Worm (Caenorhabditis elegans) whole organism, early embryonic: ENCODE results near the gene C27D6.11.

Experiments used
- B0310.2 ChIP-seq: sonication (generic microtip); optimal IDR thresholded peaks from 2 replicates; lab custom pipeline; 2016; ENCODE audit warnings: mild to moderate bottlenecking, missing genetic modification characterization, missing compliant biosample characterization
- F13C5.2 ChIP-seq: sonication (generic microtip); optimal IDR thresholded peaks from 2 replicates; lab custom pipeline; 2017; ENCODE audit warnings: mild to moderate bottlenecking, missing genetic modification characterization, inconsistent platforms, missing compliant biosample characterization
- aly-1 ChIP-seq: sonication (generic microtip); optimal IDR thresholded peaks from 2 replicates; lab custom pipeline; 2016; ENCODE audit warnings: missing genetic modification characterization, missing compliant biosample characterization
- ama-1 ChIP-seq: fragments of 150-350 bp; optimal IDR thresholded peaks from 2 replicates; lab custom pipeline; 2014
- ceh-13 ChIP-seq: fragments of 200-800 bp; sonication (Bioruptor generic); optimal IDR thresholded peaks from 2 replicates; lab custom pipeline; 2018; ENCODE audit warnings: mild to moderate bottlenecking, missing genetic modification characterization, missing compliant biosample characterization
- ceh-36 ChIP-seq: sonication (generic microtip); optimal IDR thresholded peaks from 2 replicates; lab custom pipeline; 2016; ENCODE audit warnings: missing genetic modification characterization, inconsistent platforms, missing compliant biosample characterization
- ets-7 ChIP-seq: sonication (generic microtip); optimal IDR thresholded peaks from 2 replicates; lab custom pipeline; 2016; ENCODE audit warnings: missing genotype, missing genetic modification characterization, missing compliant biosample characterization
- flt-1 ChIP-seq: fragments of 200-800 bp; sonication (Bioruptor generic); IDR thresholded peaks from 2 replicates; pipeline ENCODE4 v1.3.6; 2022; ENCODE audit warnings: missing genetic modification characterization, missing compliant biosample characterization
- hmbx-1 ChIP-seq: sonication (generic microtip); optimal IDR thresholded peaks from 2 replicates; lab custom pipeline; 2016; ENCODE audit warnings: mild to moderate bottlenecking, missing genetic modification characterization, missing compliant biosample characterization
- hmg-4 ChIP-seq: fragments of 200-800 bp; sonication (Bioruptor generic); optimal IDR thresholded peaks from 2 replicates; lab custom pipeline; 2018; ENCODE audit warnings: mild to moderate bottlenecking, missing genetic modification characterization, missing compliant biosample characterization
- hnd-1 ChIP-seq: sonication (generic microtip); optimal IDR thresholded peaks from 2 replicates; lab custom pipeline; 2016; ENCODE audit warnings: missing genetic modification characterization, missing compliant biosample characterization
- pes-1 ChIP-seq: fragments of 200-800 bp; sonication (Bioruptor generic); IDR thresholded peaks from 2 replicates; pipeline ENCODE4 v1.3.6; 2022; ENCODE audit warnings: missing genetic modification reagents, missing genetic modification characterization, missing compliant biosample characterization
- scrt-1 ChIP-seq: fragments of 200-800 bp; sonication (Bioruptor generic); IDR thresholded peaks from 2 replicates; pipeline ENCODE4 v1.3.6; 2022; ENCODE audit warnings: missing genetic modification characterization, missing compliant biosample characterization
- sea-1 ChIP-seq: fragments of 200-800 bp; sonication (Bioruptor generic); conservative IDR thresholded peaks from 2 replicates; pipeline ENCODE4 v1.3.6; 2022; ENCODE audit warnings: missing genetic modification characterization, missing compliant biosample characterization
- tbx-11 ChIP-seq: fragments of 200-800 bp; sonication (Bioruptor generic); IDR thresholded peaks from 2 replicates; pipeline ENCODE4 v1.3.6; 2022; ENCODE audit warnings: missing genetic modification characterization, missing compliant biosample characterization
- tbx-37 ChIP-seq: fragments of 200-800 bp; sonication (Bioruptor generic); conservative IDR thresholded peaks from 2 replicates; pipeline ENCODE4 v1.3.6; 2022; ENCODE audit warnings: missing genetic modification reagents, missing genetic modification characterization, missing compliant biosample characterization
- tra-4 ChIP-seq: sonication (generic microtip); optimal IDR thresholded peaks from 2 replicates; lab custom pipeline; 2017; ENCODE audit warnings: missing genetic modification characterization, missing compliant biosample characterization

C27D6.11 gene

DNA sequence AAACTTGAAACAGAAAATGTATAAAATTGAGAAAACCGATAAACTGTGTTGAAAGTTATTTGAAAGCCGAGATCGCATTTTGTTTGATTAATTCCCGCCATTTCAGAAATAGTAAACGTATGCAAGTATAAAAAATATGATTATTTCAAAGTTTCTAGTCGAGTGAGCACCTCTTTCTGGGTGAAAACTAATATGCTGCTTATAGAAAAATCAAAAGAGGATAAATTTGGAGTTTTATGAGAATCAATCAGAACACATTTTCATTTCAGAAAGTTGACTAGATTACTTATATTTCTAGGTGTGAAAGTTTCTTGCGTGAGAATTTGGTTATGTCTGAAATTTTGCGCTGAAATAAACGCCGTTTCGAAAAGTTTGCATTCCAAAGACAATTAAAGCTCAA, 3.5 kb downstream of the C27D6.11 start, which contains the start of gene srb-13:
Gene srb-13, minus strand, starts transcription at position 101 of the 400 bp plus-strand sequence.
- no peak for TF ChIP-seq hmg-4
- TF ChIP-seq pes-1 (GFP tag; lab: Robert Waterston, UW), result no peak
- TF ChIP-seq flt-1 (GFP tag; lab: Robert Waterston, UW), result no peak
- TF ChIP-seq ets-7 (tag; lab: Kevin White, UChicago), result no peak
- TF ChIP-seq tbx-11 (GFP tag; lab: Robert Waterston, UW), result no peak
- TF ChIP-seq B0310.2 (tag; lab: Kevin White, UChicago), result no peak
- TF ChIP-seq ceh-13 (GFP tag; lab: Kevin White, UChicago), result no peak
- no peak for TF ChIP-seq F13C5.2
- TF ChIP-seq ama-1 (lab: Kevin White, UChicago), result no peak
- no peak for TF ChIP-seq aly-1 (tag; lab: Kevin White, UChicago)
- no peak for TF ChIP-seq scrt-1 (GFP tag; lab: Robert Waterston, UW)

DNA sequence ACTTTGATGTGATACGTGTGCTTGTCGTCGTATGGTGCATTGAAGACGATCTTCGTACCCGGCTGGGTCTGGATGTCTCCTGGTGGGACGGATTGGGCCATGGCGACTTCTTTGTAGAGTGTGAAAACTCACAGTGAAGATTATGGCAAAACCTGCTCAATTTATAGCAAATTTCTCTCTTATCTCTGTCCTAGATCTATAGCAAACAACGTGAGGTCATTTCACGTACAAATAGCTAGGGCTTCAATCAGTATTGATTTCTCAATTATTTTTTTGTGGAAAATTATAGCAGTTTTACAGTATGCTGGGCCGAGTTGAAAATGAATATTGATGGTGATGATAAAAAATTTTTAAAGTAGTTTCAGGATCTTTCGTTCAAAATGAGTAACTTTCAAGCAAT, 4.0 kb downstream of the C27D6.11 start, which contains the start of gene msp-45:
Gene msp-45, minus strand, starts transcription at position 101 of the 400 bp plus-strand sequence.
- TF ChIP-seq F13C5.2, result no peak
- TF ChIP-seq hmbx-1 (tag; lab: Kevin White, UChicago), result no peak
- TF ChIP-seq ceh-36 (tag; lab: Kevin White, UChicago), result no peak
- TF ChIP-seq ama-1 (lab: Kevin White, UChicago), result no peak
- TF ChIP-seq hmg-4, result no peak
- no peak for TF ChIP-seq pes-1 (GFP tag; lab: Robert Waterston, UW)
- no peak for TF ChIP-seq tbx-37
- TF ChIP-seq scrt-1 (GFP tag; lab: Robert Waterston, UW), result no peak
- no peak for TF ChIP-seq ets-7 (tag; lab: Kevin White, UChicago)
- TF ChIP-seq tbx-11 (GFP tag; lab: Robert Waterston, UW), result no peak
- TF ChIP-seq aly-1 (tag; lab: Kevin White, UChicago), result no peak
- no peak for TF ChIP-seq B0310.2 (tag; lab: Kevin White, UChicago)
- no peak for TF ChIP-seq hnd-1 (tag; lab: Kevin White, UChicago)
- no peak for TF ChIP-seq flt-1 (GFP tag; lab: Robert Waterston, UW)
- TF ChIP-seq sea-1 (GFP tag; lab: Robert Waterston, UW), result no peak

DNA sequence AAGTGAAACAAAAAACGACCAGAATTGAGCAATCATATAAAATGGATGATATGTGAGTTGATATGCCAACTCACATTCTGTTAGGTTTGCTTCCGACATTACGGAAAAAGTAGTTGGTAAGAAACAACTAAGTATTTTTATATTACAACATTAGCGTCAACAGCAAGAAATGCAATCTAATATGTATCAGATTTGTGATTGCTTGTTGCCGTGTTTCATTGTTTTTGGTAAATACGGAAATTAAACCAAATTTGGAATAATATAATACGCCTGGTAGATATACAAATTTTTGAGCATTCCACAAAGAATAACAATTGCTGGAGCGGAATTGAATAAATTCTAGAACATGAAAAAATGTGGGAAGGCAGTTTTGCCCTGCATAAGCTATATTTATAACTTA, 6.5 kb downstream of the C27D6.11 start, which contains the start of gene srb-12:
Gene srb-12, minus strand, starts transcription at position 101 of the 400 bp plus-strand sequence.
- TF ChIP-seq pes-1 (GFP tag; lab: Robert Waterston, UW) (no peak), flt-1 (GFP tag; lab: Robert Waterston, UW) (no peak), hnd-1 (tag; lab: Kevin White, UChicago) (no peak), F13C5.2 (no peak), aly-1 (tag; lab: Kevin White, UChicago) (no peak), tbx-37 (no peak), ets-7 (tag; lab: Kevin White, UChicago) (no peak), ama-1 (lab: Kevin White, UChicago) (no peak), ceh-13 (GFP tag; lab: Kevin White, UChicago) (no peak), B0310.2 (tag; lab: Kevin White, UChicago) (no peak), hmg-4 (no peak), tbx-11 (GFP tag; lab: Robert Waterston, UW) (no peak), tra-4 (tag; lab: Kevin White, UChicago) (no peak), hmbx-1 (tag; lab: Kevin White, UChicago) (no peak), ceh-36 (tag; lab: Kevin White, UChicago) (no peak), sea-1 (GFP tag; lab: Robert Waterston, UW) (no peak)

DNA sequence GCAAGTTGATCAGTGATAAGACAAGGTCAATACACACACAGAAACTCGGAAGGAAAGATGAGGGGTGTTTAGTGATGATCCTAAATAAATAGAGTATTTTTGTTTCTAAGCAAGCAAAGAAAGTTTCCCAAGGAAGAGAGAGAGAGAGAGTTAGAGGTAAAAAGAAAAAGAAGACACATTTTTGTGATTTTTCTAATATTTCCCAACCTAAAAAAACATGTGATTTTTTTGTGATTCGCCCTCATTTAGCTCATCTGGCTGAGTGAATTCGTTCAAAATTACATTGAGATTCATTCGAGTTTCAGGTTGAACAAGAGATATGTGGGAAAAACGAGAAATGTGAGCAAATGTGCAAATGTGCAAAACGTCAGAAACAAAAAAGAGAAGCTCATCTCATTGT, 10.2 kb downstream of the C27D6.11 start, which contains the start of gene srb-16:
Gene srb-16, minus strand, starts transcription at position 101 of the 400 bp plus-strand sequence.
- no peak for TF ChIP-seq hnd-1 (tag; lab: Kevin White, UChicago)
- no peak for TF ChIP-seq tbx-11 (GFP tag; lab: Robert Waterston, UW)
- no peak for TF ChIP-seq ama-1 (lab: Kevin White, UChicago)
- no peak for TF ChIP-seq tra-4 (tag; lab: Kevin White, UChicago)
- no peak for TF ChIP-seq flt-1 (GFP tag; lab: Robert Waterston, UW)
- TF ChIP-seq sea-1 (GFP tag; lab: Robert Waterston, UW), result no peak
- no peak for TF ChIP-seq ceh-13 (GFP tag; lab: Kevin White, UChicago)
- no peak for TF ChIP-seq ets-7 (tag; lab: Kevin White, UChicago)
- TF ChIP-seq pes-1 (GFP tag; lab: Robert Waterston, UW), result no peak
- no peak for TF ChIP-seq tbx-37
- TF ChIP-seq F13C5.2, result no peak
- TF ChIP-seq hmg-4, result no peak
- no peak for TF ChIP-seq ceh-36 (tag; lab: Kevin White, UChicago)
- no peak for TF ChIP-seq B0310.2 (tag; lab: Kevin White, UChicago)
- no peak for TF ChIP-seq aly-1 (tag; lab: Kevin White, UChicago)

DNA sequence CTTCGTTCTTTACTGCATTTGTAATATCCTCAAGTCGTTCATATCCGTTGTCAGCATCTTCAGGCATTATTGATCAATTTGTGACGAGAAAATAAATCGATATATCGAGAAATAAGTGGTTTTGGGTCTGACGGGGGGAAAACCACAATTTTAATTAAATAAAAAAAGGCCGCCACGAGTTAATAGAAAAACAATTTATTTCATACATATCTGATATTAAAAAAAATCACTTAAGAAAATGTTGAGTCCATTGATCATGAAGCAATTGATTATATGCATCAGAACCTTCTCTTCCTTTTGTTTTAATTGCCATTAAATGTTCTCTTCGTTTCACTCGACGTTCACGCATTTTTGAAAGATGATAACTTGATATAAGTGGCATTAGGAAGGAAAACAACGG, 12.7 kb downstream of the C27D6.11 start, which contains the start of gene F58A6.5:
Gene F58A6.5, minus strand, starts transcription at position 101 of the 400 bp plus-strand sequence.
- TF ChIP-seq ceh-36 (tag; lab: Kevin White, UChicago) (no peak), F13C5.2 (no peak), B0310.2 (tag; lab: Kevin White, UChicago) (no peak), scrt-1 (GFP tag; lab: Robert Waterston, UW) (no peak), hnd-1 (tag; lab: Kevin White, UChicago) (no peak), tbx-37 (no peak), aly-1 (tag; lab: Kevin White, UChicago) (no peak)

DNA sequence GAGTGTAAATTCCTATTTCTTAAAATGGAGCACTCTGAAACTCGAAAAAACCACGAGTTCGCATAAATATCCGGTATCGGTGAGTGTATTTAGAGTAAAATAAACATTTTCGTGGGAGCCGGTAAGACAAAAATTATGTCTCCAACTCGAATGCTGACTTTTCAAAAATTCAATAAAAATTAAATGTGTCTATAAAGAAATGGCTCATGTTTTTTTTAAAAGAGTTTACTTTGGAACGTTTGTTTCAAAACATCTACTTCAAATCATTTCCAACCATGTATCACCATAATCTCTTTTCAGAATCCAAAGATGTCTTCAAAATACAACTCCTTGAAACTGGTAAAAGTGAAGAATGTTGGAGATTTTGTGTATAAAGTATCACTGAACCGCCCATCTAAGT, 18.4 kb downstream of the C27D6.11 start, which contains the start of gene F58A6.1:
Gene F58A6.1, plus strand, starts transcription at position 301 of the 400 bp plus-strand sequence.
- TF ChIP-seq tbx-11 (GFP tag; lab: Robert Waterston, UW) (no peak), B0310.2 (tag; lab: Kevin White, UChicago) (no peak), ceh-13 (GFP tag; lab: Kevin White, UChicago) (no peak), ceh-36 (tag; lab: Kevin White, UChicago) (no peak), hmbx-1 (tag; lab: Kevin White, UChicago) (no peak), ets-7 (tag; lab: Kevin White, UChicago) (no peak), aly-1 (tag; lab: Kevin White, UChicago) (no peak), ama-1 (lab: Kevin White, UChicago) (no peak), hnd-1 (tag; lab: Kevin White, UChicago) (no peak), tra-4 (tag; lab: Kevin White, UChicago) (no peak), tbx-37 (no peak), F13C5.2 (no peak), flt-1 (GFP tag; lab: Robert Waterston, UW) (no peak), hmg-4 (no peak), scrt-1 (GFP tag; lab: Robert Waterston, UW) (no peak), pes-1 (GFP tag; lab: Robert Waterston, UW) (no peak), sea-1 (GFP tag; lab: Robert Waterston, UW) (no peak)
